Fruit fly (Drosophila melanogaster) whole organism, embryonic: ENCODE measurements around the gene Sfp38D.

Experiments
- Abd-B ChIP-seq: fragments of 200-800 bp; sonication (Bioruptor generic); optimal IDR thresholded peaks from 2 replicates; lab custom pipeline; 2018; ENCODE audit warnings: missing biosample characterization, mild to moderate bottlenecking, missing genetic modification characterization, moderate library complexity
- CG10979 ChIP-seq: fragments of 200-800 bp; sonication (Bioruptor generic); optimal IDR thresholded peaks from 2 replicates; lab custom pipeline; 2018; ENCODE audit warnings: missing biosample characterization, mild to moderate bottlenecking, missing genetic modification characterization, moderate library complexity
- CG13296 ChIP-seq: fragments of 200-800 bp; sonication (Bioruptor generic); optimal IDR thresholded peaks from 3 replicates; lab custom pipeline; 2018; ENCODE audit warnings: missing biosample characterization, mild to moderate bottlenecking, missing genetic modification characterization
- CG13624 ChIP-seq: fragments of 200-800 bp; sonication (Bioruptor generic); optimal IDR thresholded peaks from 2 replicates; lab custom pipeline; 2016; ENCODE audit warnings: missing biosample characterization, missing genetic modification characterization
- CG3163 ChIP-seq: fragments of 200-800 bp; sonication (Bioruptor generic); optimal IDR thresholded peaks from 3 replicates; lab custom pipeline; 2016; ENCODE audit warnings: missing biosample characterization, missing genetic modification characterization
- CG34376 ChIP-seq: fragments of 200-800 bp; sonication (Bioruptor generic); optimal IDR thresholded peaks from 2 replicates; lab custom pipeline; 2018; ENCODE audit warnings: missing biosample characterization, mild to moderate bottlenecking, missing genetic modification characterization
- CG4360 ChIP-seq: fragments of 200-800 bp; sonication (Bioruptor generic); IDR thresholded peaks from 2 replicates; pipeline ENCODE4 v1.3.6; 2022; ENCODE audit warnings: missing biosample characterization, missing genetic modification characterization
- CG6689 ChIP-seq: fragments of 200-800 bp; sonication (Bioruptor generic); IDR thresholded peaks from 2 replicates; pipeline ENCODE4 v1.3.6; 2022; ENCODE audit warnings: missing biosample characterization, missing genetic modification characterization
- CG7372 ChIP-seq: fragments of 200-800 bp; sonication (Bioruptor generic); IDR thresholded peaks from 2 replicates; pipeline ENCODE4 v1.3.6; 2022; ENCODE audit warnings: missing biosample characterization, missing genetic modification characterization
- CG8290 ChIP-seq, 3 experiments: fragments of 200-800 bp; sonication (Bioruptor generic); optimal IDR thresholded peaks; 2 replicates each; lab custom pipeline; 2016 to 2019; ENCODE audit warnings: missing biosample characterization in 3 of 3, missing genetic modification characterization in 3 of 3, mild to moderate bottlenecking in 2 of 3, moderate library complexity in 1 of 3
- CG8359 ChIP-seq: fragments of 200-800 bp; sonication (Bioruptor generic); optimal IDR thresholded peaks from 2 replicates; lab custom pipeline; 2017; ENCODE audit warnings: missing biosample characterization, mild to moderate bottlenecking, missing genetic modification characterization, borderline replicate concordance
- CG8944 ChIP-seq: fragments of 200-800 bp; sonication (Bioruptor generic); optimal IDR thresholded peaks from 3 replicates; lab custom pipeline; 2016; ENCODE audit warnings: missing biosample characterization, missing genetic modification characterization
- CG9876 ChIP-seq: fragments of 200-800 bp; sonication (Bioruptor generic); optimal IDR thresholded peaks from 2 replicates; lab custom pipeline; 2016; ENCODE audit warnings: missing biosample characterization, missing genetic modification characterization
- D19B ChIP-seq: fragments of 200-800 bp; sonication (Bioruptor generic); optimal IDR thresholded peaks from 2 replicates; lab custom pipeline; 2017; ENCODE audit warnings: missing biosample characterization, mild to moderate bottlenecking, missing genetic modification characterization
- Deaf1 ChIP-seq: fragments of 200-800 bp; optimal IDR thresholded peaks from 3 replicates; lab custom pipeline; 2019; ENCODE audit warnings: missing biosample characterization, mild to moderate bottlenecking, missing genetic modification characterization, moderate library complexity
- E2f1 ChIP-seq: fragments of 200-800 bp; sonication (Bioruptor generic); IDR thresholded peaks from 2 replicates; pipeline ENCODE4 v1.3.6; 2022; ENCODE audit warnings: missing biosample characterization, missing genetic modification characterization
- Fer3 ChIP-seq: fragments of 200-800 bp; sonication (Bioruptor generic); optimal IDR thresholded peaks from 2 replicates; lab custom pipeline; 2018; ENCODE audit warnings: missing biosample characterization, mild to moderate bottlenecking, missing genetic modification characterization, moderate library complexity
- H15 ChIP-seq: fragments of 200-800 bp; sonication (Bioruptor generic); IDR thresholded peaks from 3 replicates; pipeline ENCODE4 v1.3.6; 2022; ENCODE audit warnings: missing biosample characterization, missing genetic modification characterization
- Jarid2 ChIP-seq: fragments of 200-800 bp; sonication (Bioruptor generic); optimal IDR thresholded peaks from 3 replicates; lab custom pipeline; 2017; ENCODE audit warnings: mild to moderate bottlenecking, missing biosample characterization, missing genetic modification reagents, missing genetic modification characterization
- Lim3 ChIP-seq: fragments of 200-800 bp; sonication (Bioruptor generic); IDR thresholded peaks from 2 replicates; pipeline ENCODE4 v1.3.6; 2022; ENCODE audit warnings: missing biosample characterization, missing genetic modification characterization
- MESR4 ChIP-seq: fragments of 200-800 bp; sonication (Bioruptor generic); optimal IDR thresholded peaks from 2 replicates; lab custom pipeline; 2018; ENCODE audit warnings: missing biosample characterization, mild to moderate bottlenecking, missing genetic modification characterization, moderate library complexity
- Max ChIP-seq: fragments of 200-800 bp; sonication (Bioruptor generic); optimal IDR thresholded peaks from 2 replicates; lab custom pipeline; 2016; ENCODE audit warnings: missing biosample characterization, mild to moderate bottlenecking, missing genetic modification characterization
- Nf-YA ChIP-seq: fragments of 200-800 bp; sonication (Bioruptor generic); IDR thresholded peaks from 2 replicates; pipeline ENCODE4 v1.3.6; 2022; ENCODE audit warnings: missing biosample characterization, missing genetic modification characterization
- Nf-YB ChIP-seq: fragments of 200-800 bp; sonication (Bioruptor generic); optimal IDR thresholded peaks from 3 replicates; lab custom pipeline; 2019; ENCODE audit warnings: missing biosample characterization, mild to moderate bottlenecking, missing genetic modification characterization, moderate library complexity
- PHDP ChIP-seq: fragments of 200-800 bp; sonication (Bioruptor generic); optimal IDR thresholded peaks from 3 replicates; lab custom pipeline; 2018; ENCODE audit warnings: missing biosample characterization, mild to moderate bottlenecking, missing genetic modification characterization, moderate library complexity
- Rfx ChIP-seq: fragments of 200-800 bp; sonication (Bioruptor generic); IDR thresholded peaks from 2 replicates; pipeline ENCODE4 v1.3.6; 2022; ENCODE audit warnings: missing biosample characterization, missing genetic modification characterization
- Sox102F ChIP-seq: fragments of 200-800 bp; sonication (Bioruptor generic); optimal IDR thresholded peaks from 2 replicates; lab custom pipeline; 2018; ENCODE audit warnings: missing biosample characterization, mild to moderate bottlenecking, missing genetic modification characterization, moderate library complexity
- Ssrp ChIP-seq: fragments of 200-800 bp; sonication (Bioruptor generic); optimal IDR thresholded peaks from 2 replicates; lab custom pipeline; 2018; ENCODE audit warnings: missing biosample characterization, mild to moderate bottlenecking, missing genetic modification characterization, moderate library complexity
- amos ChIP-seq: fragments of 200-800 bp; sonication (Bioruptor generic); IDR thresholded peaks from 2 replicates; pipeline ENCODE4 v1.3.6; 2022; ENCODE audit warnings: missing biosample characterization, missing genetic modification characterization; ENCODE audit not compliant: partially characterized antibody
- ase ChIP-seq: fragments of 200-800 bp; sonication (Bioruptor generic); IDR thresholded peaks from 3 replicates; pipeline ENCODE4 v1.3.6; 2022; ENCODE audit warnings: missing biosample characterization, missing genetic modification characterization
- cas ChIP-seq: fragments of 200-800 bp; sonication (Bioruptor generic); IDR thresholded peaks from 2 replicates; pipeline ENCODE4 v1.3.6; 2022; ENCODE audit warnings: missing biosample characterization, missing genetic modification characterization
- caup ChIP-seq: fragments of 200-800 bp; sonication (Bioruptor generic); optimal IDR thresholded peaks from 3 replicates; lab custom pipeline; 2017; ENCODE audit warnings: missing biosample characterization, mild to moderate bottlenecking, missing genetic modification characterization, moderate library complexity; ENCODE audit not compliant: severe bottlenecking
- corto ChIP-seq: fragments of 200-800 bp; sonication (Bioruptor generic); optimal IDR thresholded peaks from 2 replicates; lab custom pipeline; 2016; ENCODE audit warnings: missing biosample characterization, mild to moderate bottlenecking, missing genetic modification characterization, moderate library complexity
- disco-r ChIP-seq: fragments of 200-800 bp; sonication (Bioruptor generic); optimal IDR thresholded peaks from 2 replicates; lab custom pipeline; 2016; ENCODE audit warnings: missing biosample characterization, missing genetic modification characterization
- dm ChIP-seq: fragments of 200-800 bp; sonication (Bioruptor generic); optimal IDR thresholded peaks from 3 replicates; lab custom pipeline; 2016; ENCODE audit warnings: missing biosample characterization, missing genetic modification characterization
- ewg ChIP-seq: fragments of 200-800 bp; sonication (Bioruptor generic); optimal IDR thresholded peaks from 3 replicates; lab custom pipeline; 2017; ENCODE audit warnings: mild to moderate bottlenecking, missing biosample characterization, missing genetic modification reagents, missing genetic modification characterization
- exex ChIP-seq: fragments of 200-800 bp; sonication (Bioruptor generic); optimal IDR thresholded peaks from 4 replicates; lab custom pipeline; 2018; ENCODE audit warnings: missing biosample characterization, mild to moderate bottlenecking, missing genetic modification characterization, moderate library complexity
- fu2 ChIP-seq: fragments of 200-800 bp; sonication (Bioruptor generic); optimal IDR thresholded peaks from 2 replicates; lab custom pipeline; 2016; ENCODE audit warnings: missing biosample characterization, missing genetic modification characterization
- gsb ChIP-seq: fragments of 200-800 bp; sonication (Bioruptor generic); IDR thresholded peaks from 2 replicates; pipeline ENCODE4 v1.3.6; 2022; ENCODE audit warnings: missing biosample characterization, missing genetic modification characterization
- ken ChIP-seq: fragments of 200-800 bp; sonication (Bioruptor generic); IDR thresholded peaks from 3 replicates; pipeline ENCODE4 v1.3.6; 2022; ENCODE audit warnings: missing biosample characterization, missing genetic modification characterization
- lmd ChIP-seq: fragments of 200-800 bp; sonication (Bioruptor generic); IDR thresholded peaks from 2 replicates; pipeline ENCODE4 v1.3.6; 2022; ENCODE audit warnings: missing biosample characterization, missing genetic modification characterization
- luna ChIP-seq: fragments of 200-800 bp; sonication (Bioruptor generic); optimal IDR thresholded peaks from 2 replicates; lab custom pipeline; 2016; ENCODE audit warnings: missing biosample characterization, missing genetic modification characterization
- maf-S ChIP-seq: fragments of 200-800 bp; sonication (Bioruptor generic); optimal IDR thresholded peaks from 2 replicates; lab custom pipeline; 2016; ENCODE audit warnings: missing biosample characterization, missing genetic modification characterization
- mirr ChIP-seq: fragments of 200-800 bp; sonication (Bioruptor generic); optimal IDR thresholded peaks from 3 replicates; lab custom pipeline; 2018; ENCODE audit warnings: missing biosample characterization, mild to moderate bottlenecking, missing genetic modification characterization
- mld ChIP-seq: fragments of 200-800 bp; sonication (Bioruptor generic); IDR thresholded peaks from 3 replicates; pipeline ENCODE4 v1.3.6; 2022; ENCODE audit warnings: missing biosample characterization, missing genetic modification characterization; ENCODE audit not compliant: partially characterized antibody
- sr ChIP-seq: fragments of 200-800 bp; sonication (Bioruptor generic); IDR thresholded peaks from 3 replicates; pipeline ENCODE4 v1.3.6; 2022; ENCODE audit warnings: missing biosample characterization, missing genetic modification characterization
- ssp ChIP-seq: fragments of 200-800 bp; sonication (Bioruptor generic); IDR thresholded peaks from 2 replicates; pipeline ENCODE4 v1.3.6; 2022; ENCODE audit warnings: missing biosample characterization, missing genetic modification characterization
- tna ChIP-seq: fragments of 200-800 bp; sonication (Bioruptor generic); IDR thresholded peaks from 2 replicates; pipeline ENCODE4 v1.3.6; 2022; ENCODE audit warnings: missing biosample characterization, missing genetic modification characterization; ENCODE audit not compliant: partially characterized antibody
- zf30C ChIP-seq: fragments of 200-800 bp; sonication (Bioruptor generic); optimal IDR thresholded peaks from 3 replicates; lab custom pipeline; 2018; ENCODE audit warnings: missing biosample characterization, mild to moderate bottlenecking, missing genetic modification characterization

Gene Sfp38D

dm6 chr2L:20645394-20645869 lies 4.7 kb downstream of the Sfp38D start, which contains the start of the genes phr6-4 and CG2608 (continued):
- peak; percentile 90 for TF ChIP-seq CG34376 (GFP tag; lab: Kevin White, UChicago)
- peak; percentile 67; the same call in 2 of the 3 replicates for TF ChIP-seq H15 (GFP tag; lab: Robert Waterston, UW)
- no peak for TF ChIP-seq mld (GFP tag; lab: Robert Waterston, UW)
- TF ChIP-seq exex (tag; lab: Kevin White, UChicago), result peak; percentile 68
- TF ChIP-seq Nf-YA (GFP tag; lab: Robert Waterston, UW), result peak; percentile 61
- TF ChIP-seq sr (GFP tag; lab: Robert Waterston, UW), result no peak
- peak; percentile 75 for TF ChIP-seq disco-r (GFP tag; lab: Kevin White, UChicago)
- peak; percentile 79 for TF ChIP-seq mirr (GFP tag; lab: Kevin White, UChicago)
- peak; percentile 80 for TF ChIP-seq ken (GFP tag; lab: Robert Waterston, UW)
- TF ChIP-seq CG10979 (tag; lab: Kevin White, UChicago), result peak; percentile 93
- TF ChIP-seq CG8944 (GFP tag; lab: Kevin White, UChicago), result peak; percentile 87
- TF ChIP-seq maf-S (GFP tag; lab: Kevin White, UChicago), result peak; percentile 80
- no peak for TF ChIP-seq amos (GFP tag; lab: Robert Waterston, UW)
- TF ChIP-seq CG7372 (GFP tag; lab: Robert Waterston, UW), result peak; percentile 84
- peak; percentile 92 for TF ChIP-seq CG13296 (GFP tag; lab: Kevin White, UChicago)
- TF ChIP-seq Lim3 (GFP tag; lab: Robert Waterston, UW), result 0 out of 2 replicates have a peak, but pooled peaks have one; percentile 43
- peak; percentile 80 for TF ChIP-seq ewg (GFP tag; lab: Kevin White, UChicago)
- peak; percentile 92 for TF ChIP-seq Fer3 (tag; lab: Kevin White, UChicago)
- peak; percentile 90 for TF ChIP-seq CG13624 (GFP tag; lab: Kevin White, UChicago)
- peak; percentile 82 for TF ChIP-seq Nf-YB (GFP tag; lab: Kevin White, UChicago)
- TF ChIP-seq CG8359, result peak; percentile 66
- TF ChIP-seq CG4360 (GFP tag; lab: Robert Waterston, UW), result no peak
- TF ChIP-seq ase (GFP tag; lab: Robert Waterston, UW), result peak; percentile 77
- TF ChIP-seq CG3163, result peak; percentile 71
- TF ChIP-seq Ssrp, result peak; percentile 94
- peak; percentile 72 for TF ChIP-seq cas (GFP tag; lab: Robert Waterston, UW)
- TF ChIP-seq Sox102F (GFP tag; lab: Kevin White, UChicago), result peak; percentile 92
- peak; percentile 92 for TF ChIP-seq caup (GFP tag; lab: Kevin White, UChicago)
- peak; percentile 90 for TF ChIP-seq CG6689 (GFP tag; lab: Robert Waterston, UW)
- TF ChIP-seq fu2 (GFP tag; lab: Kevin White, UChicago), result peak; percentile 87
- TF ChIP-seq Rfx, result peak; percentile 87
- TF ChIP-seq Jarid2 (GFP tag; lab: Kevin White, UChicago), result peak; percentile 66
- TF ChIP-seq Max, result peak; percentile 94
- peak; percentile 96 for TF ChIP-seq PHDP (tag; lab: Kevin White, UChicago)
- peak; percentile 84 for TF ChIP-seq D19B (GFP tag; lab: Kevin White, UChicago)
- TF ChIP-seq corto (GFP tag; lab: Kevin White, UChicago), result peak; percentile 66
- peak; percentile 90 for TF ChIP-seq lmd (GFP tag; lab: Robert Waterston, UW)
- peak; percentile 79 for TF ChIP-seq CG9876 (GFP tag; lab: Kevin White, UChicago)
- TF ChIP-seq dm, result peak; percentile 85
- peak; percentile 94 for TF ChIP-seq Abd-B (GFP tag; lab: Kevin White, UChicago)
- peak; percentile 68 for TF ChIP-seq luna (GFP tag; lab: Kevin White, UChicago)
- peak; percentile 22 for TF ChIP-seq MESR4 (GFP tag; lab: Kevin White, UChicago)
- no peak for TF ChIP-seq ssp (GFP tag; lab: Robert Waterston, UW)
- peak; percentile 64; the same call in 1 of the 2 replicates for TF ChIP-seq gsb (GFP tag; lab: Robert Waterston, UW)
- no peak for TF ChIP-seq tna
- peak; percentile 73 for TF ChIP-seq CG8290 (GFP tag; optimal IDR thresholded peaks at IDR 0.05; lab: Kevin White, UChicago)
- peak; percentile 60 to 86 for TF ChIP-seq CG8290 (tag; optimal IDR thresholded peaks at IDR 0.05; lab: Kevin White, UChicago)
- TF ChIP-seq Deaf1 (tag; lab: Kevin White, UChicago), result peak; percentile 77
- TF ChIP-seq zf30C (GFP tag; lab: Kevin White, UChicago), result peak; percentile 88
- TF ChIP-seq E2f1 (GFP tag; lab: Robert Waterston, UW), result peak; percentile 85
